Fruit fly (Drosophila melanogaster) whole organism, adult: Measurements from ENCODE around the gene CG31183.

Source experiments
- CG11617 ChIP-seq: fragments of 200-800 bp; sonication (Bioruptor generic); optimal IDR thresholded peaks from 2 replicates; lab custom pipeline; 2017; ENCODE audit warnings: mild to moderate bottlenecking, missing biosample characterization, missing genetic modification reagents, missing genetic modification characterization
- CG1620 ChIP-seq: fragments of 200-800 bp; sonication (Bioruptor generic); optimal IDR thresholded peaks from 2 replicates; lab custom pipeline; 2016; ENCODE audit warnings: missing biosample characterization, missing genetic modification characterization
- CG33017 ChIP-seq: fragments of 200-800 bp; sonication (Bioruptor generic); optimal IDR thresholded peaks from 2 replicates; lab custom pipeline; 2018; ENCODE audit warnings: missing biosample characterization, mild to moderate bottlenecking, missing genetic modification characterization, moderate library complexity
- CG7045 ChIP-seq: fragments of 200-800 bp; sonication (Bioruptor generic); optimal IDR thresholded peaks from 2 replicates; lab custom pipeline; 2017; ENCODE audit warnings: missing biosample characterization, mild to moderate bottlenecking, missing genetic modification characterization
- Clk ChIP-seq: fragments of 200-800 bp; sonication (Bioruptor generic); optimal IDR thresholded peaks from 2 replicates; lab custom pipeline; 2017; ENCODE audit warnings: missing biosample characterization, missing genetic modification characterization
- Crg-1 ChIP-seq: fragments of 200-800 bp; sonication (Bioruptor generic); optimal IDR thresholded peaks from 2 replicates; lab custom pipeline; 2016; ENCODE audit warnings: missing biosample characterization, missing genetic modification characterization
- Hr96 ChIP-seq: fragments of 200-800 bp; sonication (Bioruptor generic); optimal IDR thresholded peaks from 2 replicates; lab custom pipeline; 2016; ENCODE audit warnings: missing biosample characterization, missing genetic modification characterization
- Mnt ChIP-seq: fragments of 200-800 bp; sonication (Bioruptor generic); optimal IDR thresholded peaks from 2 replicates; lab custom pipeline; 2016; ENCODE audit warnings: missing biosample characterization, mild to moderate bottlenecking, missing genetic modification characterization
- bab1 ChIP-seq: fragments of 200-800 bp; sonication (Bioruptor generic); optimal IDR thresholded peaks from 3 replicates; lab custom pipeline; 2019; ENCODE audit warnings: missing biosample characterization, mild to moderate bottlenecking, missing genetic modification characterization, moderate library complexity
- cnc ChIP-seq, 2 experiments: fragments of >200 bp; optimal IDR thresholded peaks; 2 replicates each; lab custom pipeline; 2017
- kay ChIP-seq: fragments of 200-800 bp; sonication (Bioruptor generic); peaks from one replicate; lab custom pipeline; 2016; ENCODE audit warnings: missing biosample characterization, missing genetic modification characterization, borderline replicate concordance
- ovo ChIP-seq: fragments of 200-800 bp; sonication (Bioruptor generic); optimal IDR thresholded peaks from 2 replicates; lab custom pipeline; 2016; ENCODE audit warnings: missing biosample characterization, missing genetic modification characterization
- toe ChIP-seq: fragments of 200-800 bp; sonication (Bioruptor generic); optimal IDR thresholded peaks from 2 replicates; lab custom pipeline; 2016; ENCODE audit warnings: missing biosample characterization, missing genetic modification characterization

DNA sequence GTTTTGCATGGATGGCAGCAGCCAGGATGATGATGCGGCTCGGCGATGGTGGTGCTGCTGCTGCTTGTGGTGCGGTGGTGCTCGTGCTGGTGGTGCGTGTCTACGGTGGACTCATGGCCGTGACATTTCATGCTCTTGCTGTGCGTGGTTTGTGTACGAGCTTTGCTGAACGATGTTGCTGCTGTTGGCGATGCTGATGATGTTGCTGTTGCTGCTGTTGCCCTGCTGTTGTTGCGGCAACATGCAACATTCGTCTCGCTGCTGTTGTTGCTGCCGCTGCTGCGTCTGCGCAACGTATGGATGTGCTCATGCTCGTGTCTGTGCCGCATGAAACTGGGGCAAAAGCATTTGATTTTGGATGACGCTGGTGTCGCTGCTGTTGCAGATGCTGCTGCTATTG lies 37.5 kb upstream of the CG31183 start:
- TF ChIP-seq ovo (no peak), kay (GFP tag; lab: Kevin White, UChicago) (no peak), bab1 (GFP tag; lab: Kevin White, UChicago) (no peak), CG1620 (no peak), Crg-1 (no peak), cnc (optimal IDR thresholded peaks at IDR 0.05; lab: Kevin White, UChicago) (no peak), Clk (no peak), CG33017 (no peak), toe (GFP tag; lab: Kevin White, UChicago) (no peak), Hr96 (GFP tag; lab: Kevin White, UChicago) (no peak), Mnt (GFP tag; lab: Kevin White, UChicago) (no peak), CG11617 (GFP tag; lab: Kevin White, UChicago) (no peak), CG7045 (GFP tag; lab: Kevin White, UChicago) (no peak)
